Worm (Caenorhabditis elegans): ENCODE results near the gene ant-1.4.

The ant-1.4 gene

ce11 chrIV:8450534-8450933 lies 9.6 kb downstream of the ant-1.4 start (continued):
- TF ChIP-seq spr-1 (tag; optimal IDR thresholded peaks at IDR 0.05) (no peak), lin-15B (tag; optimal IDR thresholded peaks at IDR 0.05) (no peak), fkh-10 (GFP tag; optimal IDR thresholded peaks at IDR 0.05) (no peak), T20F7.1 (GFP tag; optimal IDR thresholded peaks at IDR 0.05) (no peak), mep-1 (tag; optimal IDR thresholded peaks at IDR 0.05) (no peak), daf-12 (tag; optimal IDR thresholded peaks at IDR 0.05) (no peak), dpl-1 (GFP tag; optimal IDR thresholded peaks at IDR 0.05) (no peak), set-16 (GFP tag; IDR thresholded peaks at IDR 0.05) (no peak), nhr-42 (GFP tag; IDR thresholded peaks at IDR 0.05) (no peak), jun-1 (tag; optimal IDR thresholded peaks at IDR 0.05) (no peak), aly-2 (tag; optimal IDR thresholded peaks at IDR 0.05) (no peak), php-3 (GFP tag; IDR thresholded peaks at IDR 0.05) (no peak), madf-5 (GFP tag; IDR thresholded peaks at IDR 0.05) (no peak), Y48G9A.11 (GFP tag; IDR thresholded peaks at IDR 0.05) (no peak), nhr-28 (tag; optimal IDR thresholded peaks at IDR 0.05) (peak; percentile 79), nhr-237 (tag; optimal IDR thresholded peaks at IDR 0.05) (no peak), mxl-3 (GFP tag; optimal IDR thresholded peaks at IDR 0.05) (peak; percentile 78), ceh-20 (GFP tag; IDR thresholded peaks at IDR 0.05) (no peak), dve-1 (tag; optimal IDR thresholded peaks at IDR 0.05; ENCODE audit: insufficient read depth) (peak; percentile 81), hlh-11 (tag; optimal IDR thresholded peaks at IDR 0.05) (peak; percentile 59), arid-1 (GFP tag; conservative IDR thresholded peaks at IDR 0.05) (no peak), nhr-77 (tag; optimal IDR thresholded peaks at IDR 0.05) (peak; percentile 8), skn-1 (tag; optimal IDR thresholded peaks at IDR 0.05) (no peak), sdz-12 (GFP tag; optimal IDR thresholded peaks at IDR 0.05) (no peak), nhr-111 (GFP tag; optimal IDR thresholded peaks at IDR 0.05) (no peak), nhr-6 (tag; optimal IDR thresholded peaks at IDR 0.05) (no peak), mxl-2 (GFP tag; conservative IDR thresholded peaks at IDR 0.05) (no peak), tra-1 (GFP tag; IDR thresholded peaks at IDR 0.05) (no peak), hif-1 (tag; optimal IDR thresholded peaks at IDR 0.05) (no peak), snpc-1.2 (GFP tag; IDR thresholded peaks at IDR 0.05) (no peak), lim-7 (GFP tag; IDR thresholded peaks at IDR 0.05) (no peak), pqm-1 (tag; optimal IDR thresholded peaks at IDR 0.05) (peak; percentile 96), F10B5.3 (tag; optimal IDR thresholded peaks at IDR 0.05) (no peak), F44E2.7 (GFP tag; IDR thresholded peaks at IDR 0.05) (no peak), nhr-76 (tag; optimal IDR thresholded peaks at IDR 0.05) (no peak), egl-27 (tag; optimal IDR thresholded peaks at IDR 0.05) (no peak), ZK337.2 (GFP tag; IDR thresholded peaks at IDR 0.05) (no peak), lsy-2 (tag; optimal IDR thresholded peaks at IDR 0.05) (peak in 1 of 2 experiments; percentile 22), zfp-3 (GFP tag; conservative IDR thresholded peaks at IDR 0.05) (no peak)

ce11 chrIV:8449869-8450268 lies 10.2 kb downstream of the ant-1.4 start:
- no peak for TF ChIP-seq daf-19 (GFP tag; conservative IDR thresholded peaks at IDR 0.05)
- TF ChIP-seq aha-1 (tag), result peak; percentile 98

- TF ChIP-seq zag-1 (tag; optimal IDR thresholded peaks at IDR 0.05), result no peak
- no peak for TF ChIP-seq ceh-32 (tag; optimal IDR thresholded peaks at IDR 0.05; ENCODE audit: poor library complexity)
- no peak for TF ChIP-seq nhr-28 (tag; optimal IDR thresholded peaks at IDR 0.05)
- no peak for TF ChIP-seq zfp-2 (tag; optimal IDR thresholded peaks at IDR 0.05)
- TF ChIP-seq Y48G9A.11 (GFP tag; IDR thresholded peaks at IDR 0.05), result no peak
- TF ChIP-seq nhr-111 (GFP tag; optimal IDR thresholded peaks at IDR 0.05), result no peak
- TF ChIP-seq dve-1 (tag; optimal IDR thresholded peaks at IDR 0.05; ENCODE audit: insufficient read depth), result no peak
- no peak for TF ChIP-seq ceh-82 (tag; optimal IDR thresholded peaks at IDR 0.05)
- TF ChIP-seq ZK337.2 (GFP tag; IDR thresholded peaks at IDR 0.05), result no peak
- no peak for TF ChIP-seq nhr-6 (tag; optimal IDR thresholded peaks at IDR 0.05)
- TF ChIP-seq nhr-77 (tag; optimal IDR thresholded peaks at IDR 0.05), result no peak
- TF ChIP-seq daf-12 (tag; optimal IDR thresholded peaks at IDR 0.05), result no peak
- TF ChIP-seq dmd-6 (GFP tag; IDR thresholded peaks at IDR 0.05), result no peak
- TF ChIP-seq madf-9 (GFP tag; conservative IDR thresholded peaks at IDR 0.05), result no peak
- no peak for TF ChIP-seq Y105C5A.15 (GFP tag; IDR thresholded peaks at IDR 0.05)
- no peak for TF ChIP-seq mxl-3 (GFP tag; optimal IDR thresholded peaks at IDR 0.05)
- no peak for TF ChIP-seq lin-13 (GFP tag; optimal IDR thresholded peaks at IDR 0.05)
- no peak for TF ChIP-seq lin-29 (GFP tag; IDR thresholded peaks at IDR 0.05)
- no peak for TF ChIP-seq spr-3 (GFP tag; optimal IDR thresholded peaks at IDR 0.05)
Measured at ce11 chrIV:8446904-8447303, 13.2 kb downstream of the ant-1.4 start, which contains the start of gene T01B11.1. Gene T01B11.1, plus strand, starts transcription at chrIV:8447204.
